Worm (Caenorhabditis elegans): ENCODE data around the gene C45B11.9.

Gene C45B11.9

ce11 chrV:11076403-11076802, 36.3 kb downstream of the C45B11.9 start (continued):
- TF ChIP-seq lin-39 (tag; optimal IDR thresholded peaks at IDR 0.05) (no peak), zip-2 (tag; optimal IDR thresholded peaks at IDR 0.05) (no peak), zfp-2 (tag; optimal IDR thresholded peaks at IDR 0.05) (no peak), Y105C5A.15 (GFP tag; IDR thresholded peaks at IDR 0.05) (peak; percentile 65; the same call in 1 of the 2 replicates), egl-43 (GFP tag; IDR thresholded peaks at IDR 0.05) (peak; percentile 77; the same call in 1 of the 2 replicates), Y75B8A.6 (GFP tag; IDR thresholded peaks at IDR 0.05) (0 out of 2 replicates have a peak, but pooled peaks have one; percentile 12), tag-97 (GFP tag; IDR thresholded peaks at IDR 0.05) (no peak), ZK337.2 (GFP tag; IDR thresholded peaks at IDR 0.05) (no peak), egl-27 (tag; optimal IDR thresholded peaks at IDR 0.05) (no peak), mes-2 (tag; optimal IDR thresholded peaks at IDR 0.05; ENCODE audit: poor library complexity, severe bottlenecking) (no peak), cey-2 (tag; optimal IDR thresholded peaks at IDR 0.05; ENCODE audit: borderline replicate concordance, insufficient read depth) (no peak), ztf-11 (tag; optimal IDR thresholded peaks at IDR 0.05) (no peak), arid-1 (GFP tag; conservative IDR thresholded peaks at IDR 0.05) (peak; percentile 78), fkh-10 (GFP tag; optimal IDR thresholded peaks at IDR 0.05) (no peak), madf-9 (GFP tag; conservative IDR thresholded peaks at IDR 0.05) (no peak; the same call in 1 of the 2 replicates), ceh-20 (GFP tag; IDR thresholded peaks at IDR 0.05) (no peak), mxl-2 (GFP tag; conservative IDR thresholded peaks at IDR 0.05) (peak; percentile 50; the same call in 1 of the 2 replicates), lin-38 (GFP tag; IDR thresholded peaks at IDR 0.05) (peak; percentile 83), nhr-41 (GFP tag; IDR thresholded peaks at IDR 0.05) (no peak; the same call in 1 of the 2 replicates), ama-1 (optimal IDR thresholded peaks at IDR 0.05) (peak; percentile 77), spr-1 (tag; optimal IDR thresholded peaks at IDR 0.05) (no peak), mxl-3 (GFP tag; optimal IDR thresholded peaks at IDR 0.05) (no peak), F37D6.2 (tag; optimal IDR thresholded peaks at IDR 0.05) (no peak), ZK546.5 (tag; optimal IDR thresholded peaks at IDR 0.05) (no peak), jun-1 (tag; optimal IDR thresholded peaks at IDR 0.05) (no peak), Y5F2A.4 (GFP tag; optimal IDR thresholded peaks at IDR 0.05) (no peak)

- TF ChIP-seq nhr-102 (tag; optimal IDR thresholded peaks at IDR 0.05) (no peak), dmd-8 (GFP tag; IDR thresholded peaks at IDR 0.05) (no peak), nhr-6 (tag; optimal IDR thresholded peaks at IDR 0.05) (peak; percentile 61), fkh-10 (GFP tag; optimal IDR thresholded peaks at IDR 0.05) (peak; percentile 64), ces-1 (GFP tag; optimal IDR thresholded peaks at IDR 0.05) (no peak), nhr-48 (tag; optimal IDR thresholded peaks at IDR 0.05) (no peak), egl-27 (tag; optimal IDR thresholded peaks at IDR 0.05) (no peak), F49E8.2 (tag; optimal IDR thresholded peaks at IDR 0.05; ENCODE audit: borderline replicate concordance) (no peak), rbr-2 (tag; optimal IDR thresholded peaks at IDR 0.05) (peak; percentile 72), jun-1 (tag; optimal IDR thresholded peaks at IDR 0.05) (no peak), nhr-76 (tag; optimal IDR thresholded peaks at IDR 0.05) (no peak), unc-39 (tag; optimal IDR thresholded peaks at IDR 0.05) (no peak), T20F7.1 (GFP tag; optimal IDR thresholded peaks at IDR 0.05) (peak; percentile 47), nhr-41 (GFP tag; IDR thresholded peaks at IDR 0.05) (no peak), hif-1 (tag; optimal IDR thresholded peaks at IDR 0.05) (peak in 1 of 2 experiments; percentile 44), nhr-10 (tag; optimal IDR thresholded peaks at IDR 0.05) (no peak), hlh-30 (tag; optimal IDR thresholded peaks at IDR 0.05; ENCODE audit: insufficient read depth) (peak; percentile 88), ztf-11 (tag; optimal IDR thresholded peaks at IDR 0.05) (no peak), Y105C5A.15 (GFP tag; IDR thresholded peaks at IDR 0.05) (no peak), zip-2 (tag; optimal IDR thresholded peaks at IDR 0.05) (no peak), dmd-6 (GFP tag; IDR thresholded peaks at IDR 0.05) (peak; percentile 57), aly-2 (tag; optimal IDR thresholded peaks at IDR 0.05) (no peak), F37D6.2 (tag; optimal IDR thresholded peaks at IDR 0.05) (no peak), daf-16 (GFP tag; optimal IDR thresholded peaks at IDR 0.05) (no peak), daf-16 (tag; optimal IDR thresholded peaks at IDR 0.05) (no peak), T26A8.4 (GFP tag; IDR thresholded peaks at IDR 0.05) (no peak), madf-5 (GFP tag; IDR thresholded peaks at IDR 0.05) (no peak), zip-11 (GFP tag; IDR thresholded peaks at IDR 0.05) (no peak), spr-1 (tag; optimal IDR thresholded peaks at IDR 0.05) (peak; percentile 37), lin-39 (tag; optimal IDR thresholded peaks at IDR 0.05) (no peak), hlh-11 (tag; optimal IDR thresholded peaks at IDR 0.05) (peak; percentile 86), tag-97 (GFP tag; IDR thresholded peaks at IDR 0.05) (no peak), snpc-1.2 (GFP tag; IDR thresholded peaks at IDR 0.05) (no peak)
These were observed 38.1 kb downstream of the C45B11.9 start, which contains the start of gene act-2 for ce11 chrV:11078104-11078724. act-2 (minus strand) TSS chrV:11078154.

All from whole organism, L4 larva.